Worm (Caenorhabditis elegans): ENCODE data around the gene glr-5.
"Not testable (repeated sequence)": the region's sequence is repeated elsewhere in the genome, so short reads cannot be mapped to it uniquely, and the experiment has no call there.

DNA sequence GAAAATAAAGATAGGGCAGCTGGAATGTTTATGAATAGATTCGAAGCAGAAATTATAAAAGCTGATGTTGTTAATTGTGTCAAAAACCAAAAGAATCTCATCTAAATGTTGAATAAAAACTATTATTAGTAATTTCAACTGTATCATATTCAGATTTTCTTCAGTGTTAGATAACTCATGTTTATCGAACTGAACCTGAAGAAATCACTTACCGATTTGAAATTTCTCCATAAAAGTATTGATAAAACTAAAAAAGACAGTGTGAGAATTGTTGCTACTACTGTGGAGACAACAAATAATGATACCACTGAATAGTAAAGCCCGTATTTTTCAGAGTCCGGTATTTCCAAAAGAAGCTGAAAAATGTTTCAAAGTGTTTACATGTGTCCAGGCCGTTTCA lies 5.9 kb downstream of the glr-5 start, which contains the start of gene ZC196.8:
- not testable (repeated sequence) for TF ChIP-seq ces-1 (GFP tag; optimal IDR thresholded peaks at IDR 0.05); egl-13 (tag; optimal IDR thresholded peaks at IDR 0.05); lin-35 (GFP tag; optimal IDR thresholded peaks at IDR 0.05); lin-14 (GFP tag; optimal IDR thresholded peaks at IDR 0.05); irx-1 (tag; optimal IDR thresholded peaks at IDR 0.05); nhr-28 (tag; optimal IDR thresholded peaks at IDR 0.05); C16A3.4 (tag; optimal IDR thresholded peaks at IDR 0.05); mep-1 (tag; optimal IDR thresholded peaks at IDR 0.05); jun-1 (tag; optimal IDR thresholded peaks at IDR 0.05); lsy-2 (tag; optimal IDR thresholded peaks at IDR 0.05); zag-1 (tag; optimal IDR thresholded peaks at IDR 0.05); aly-2 (tag; optimal IDR thresholded peaks at IDR 0.05)
